Fruit fly (Drosophila melanogaster) whole organism, embryonic: ENCODE results near the gene CG9270.

ENCODE experiments used
- Abd-B ChIP-seq: fragments of 200-800 bp; sonication (Bioruptor generic); optimal IDR thresholded peaks from 2 replicates; lab custom pipeline; 2018; ENCODE audit warnings: missing biosample characterization, mild to moderate bottlenecking, missing genetic modification characterization, moderate library complexity
- Atf6 ChIP-seq: fragments of 200-800 bp; sonication (Bioruptor generic); IDR thresholded peaks from 2 replicates; pipeline ENCODE4 v1.3.6; 2022; ENCODE audit warnings: missing biosample characterization, missing genetic modification characterization
- CG11504 ChIP-seq: fragments of 200-800 bp; sonication (Bioruptor generic); optimal IDR thresholded peaks from 3 replicates; lab custom pipeline; 2019; ENCODE audit warnings: missing biosample characterization, mild to moderate bottlenecking, missing genetic modification characterization, moderate library complexity
- CG11695 ChIP-seq: fragments of 200-800 bp; sonication (Bioruptor generic); IDR thresholded peaks from 3 replicates; pipeline ENCODE4 v1.3.6; 2022; ENCODE audit warnings: missing biosample characterization, missing genetic modification characterization
- CG12236 ChIP-seq: fragments of 200-800 bp; sonication (Bioruptor generic); optimal IDR thresholded peaks from 2 replicates; lab custom pipeline; 2016; ENCODE audit warnings: missing biosample characterization, missing genetic modification characterization
- CG13287 ChIP-seq: fragments of 200-800 bp; sonication (Bioruptor generic); IDR thresholded peaks from 2 replicates; pipeline ENCODE4 v1.3.6; 2022; ENCODE audit warnings: missing biosample characterization, missing genetic modification characterization; ENCODE audit not compliant: partially characterized antibody
- CG13424 ChIP-seq: fragments of 200-800 bp; sonication (Bioruptor generic); optimal IDR thresholded peaks from 2 replicates; lab custom pipeline; 2019; ENCODE audit warnings: missing biosample characterization, mild to moderate bottlenecking, missing genetic modification characterization, moderate library complexity
- CG13624 ChIP-seq: fragments of 200-800 bp; sonication (Bioruptor generic); optimal IDR thresholded peaks from 2 replicates; lab custom pipeline; 2016; ENCODE audit warnings: missing biosample characterization, missing genetic modification characterization
- CG14014 ChIP-seq: fragments of 200-800 bp; sonication (Bioruptor generic); IDR thresholded peaks from 2 replicates; pipeline ENCODE4 v1.3.6; 2022; ENCODE audit warnings: missing biosample characterization, missing genetic modification characterization
- CG16863 ChIP-seq: fragments of 200-800 bp; sonication (Bioruptor generic); optimal IDR thresholded peaks from 3 replicates; lab custom pipeline; 2016; ENCODE audit warnings: missing biosample characterization, missing genetic modification characterization
- CG18011 ChIP-seq: fragments of 200-800 bp; sonication (Bioruptor generic); optimal IDR thresholded peaks from 2 replicates; lab custom pipeline; 2017; ENCODE audit warnings: missing biosample characterization, missing genetic modification characterization, mild to moderate bottlenecking, moderate library complexity, missing genotype
- CG18619 ChIP-seq: fragments of 200-800 bp; sonication (Bioruptor generic); optimal IDR thresholded peaks from 3 replicates; lab custom pipeline; 2017; ENCODE audit warnings: missing biosample characterization, mild to moderate bottlenecking, missing genetic modification characterization
- CG31388 ChIP-seq: fragments of 200-800 bp; sonication (Bioruptor generic); optimal IDR thresholded peaks from 2 replicates; lab custom pipeline; 2016; ENCODE audit warnings: missing biosample characterization, missing genetic modification characterization
- CG31441 ChIP-seq: fragments of 200-800 bp; sonication (Bioruptor generic); IDR thresholded peaks from 2 replicates; pipeline ENCODE4 v1.3.6; 2022; ENCODE audit warnings: missing biosample characterization, missing genetic modification characterization
- CG3163 ChIP-seq: fragments of 200-800 bp; sonication (Bioruptor generic); optimal IDR thresholded peaks from 3 replicates; lab custom pipeline; 2016; ENCODE audit warnings: missing biosample characterization, missing genetic modification characterization
- CG34224 ChIP-seq: fragments of 200-800 bp; sonication (Bioruptor generic); IDR thresholded peaks from 3 replicates; pipeline ENCODE4 v1.3.6; 2022; ENCODE audit warnings: missing biosample characterization, missing genetic modification characterization; ENCODE audit not compliant: partially characterized antibody
- CG42726 ChIP-seq: fragments of 200-800 bp; sonication (Bioruptor generic); IDR thresholded peaks from 2 replicates; pipeline ENCODE4 v1.3.6; 2022; ENCODE audit warnings: missing biosample characterization, missing genetic modification characterization; ENCODE audit not compliant: partially characterized antibody
- CG4282 ChIP-seq: fragments of 200-800 bp; sonication (Bioruptor generic); optimal IDR thresholded peaks from 2 replicates; lab custom pipeline; 2016; ENCODE audit warnings: missing biosample characterization, missing genetic modification characterization
- CG4404 ChIP-seq: fragments of 200-800 bp; sonication (Bioruptor generic); IDR thresholded peaks from 2 replicates; pipeline ENCODE4 v1.3.6; 2022; ENCODE audit warnings: missing biosample characterization, missing genetic modification characterization
- CG4424 ChIP-seq: fragments of 200-800 bp; sonication (Bioruptor generic); optimal IDR thresholded peaks from 3 replicates; lab custom pipeline; 2016; ENCODE audit warnings: missing biosample characterization, missing genetic modification characterization
- CG6254 ChIP-seq: fragments of 200-800 bp; sonication (Bioruptor generic); optimal IDR thresholded peaks from 3 replicates; lab custom pipeline; 2017; ENCODE audit warnings: mild to moderate bottlenecking, missing biosample characterization, missing genetic modification reagents, missing genetic modification characterization
- CG6654 ChIP-seq: fragments of 200-800 bp; sonication (Bioruptor generic); optimal IDR thresholded peaks from 2 replicates; lab custom pipeline; 2017; ENCODE audit warnings: missing biosample characterization, mild to moderate bottlenecking, missing genetic modification characterization
- CG7745 ChIP-seq: fragments of 200-800 bp; sonication (Bioruptor generic); optimal IDR thresholded peaks from 2 replicates; lab custom pipeline; 2018; ENCODE audit warnings: missing biosample characterization, mild to moderate bottlenecking, missing genetic modification characterization, moderate library complexity
- CG9609 ChIP-seq: fragments of 200-800 bp; sonication (Bioruptor generic); optimal IDR thresholded peaks from 3 replicates; lab custom pipeline; 2016; ENCODE audit warnings: missing biosample characterization, missing genetic modification characterization
- D ChIP-seq, 2 experiments: fragments of 200-800 bp in 1 of 2; fragments of >200 bp in 1 of 2; sonication (Bioruptor generic) in 1 of 2; optimal IDR thresholded peaks; 2 replicates in 1 of 2; 3 replicates in 1 of 2; lab custom pipeline; 2017; ENCODE audit warnings: mild to moderate bottlenecking in 1 of 2, missing biosample characterization in 1 of 2, missing genetic modification characterization in 1 of 2, missing genetic modification reagents in 1 of 2
- D19B ChIP-seq: fragments of 200-800 bp; sonication (Bioruptor generic); optimal IDR thresholded peaks from 2 replicates; lab custom pipeline; 2017; ENCODE audit warnings: missing biosample characterization, mild to moderate bottlenecking, missing genetic modification characterization
- Ets65A ChIP-seq: fragments of 200-800 bp; sonication (Bioruptor generic); peaks from one replicate; lab custom pipeline; 2016; ENCODE audit warnings: missing biosample characterization, missing genetic modification characterization
- Sin3A ChIP-seq: fragments of >200 bp; optimal IDR thresholded peaks from 2 replicates; lab custom pipeline; 2018
- Sox102F ChIP-seq: fragments of 200-800 bp; sonication (Bioruptor generic); optimal IDR thresholded peaks from 2 replicates; lab custom pipeline; 2018; ENCODE audit warnings: missing biosample characterization, mild to moderate bottlenecking, missing genetic modification characterization, moderate library complexity
- Tbp ChIP-seq: fragments of >200 bp; optimal IDR thresholded peaks from 2 replicates; lab custom pipeline; 2018; ENCODE audit warnings: missing biosample characterization, missing genetic modification characterization
- bowl ChIP-seq: fragments of 200-800 bp; sonication (Bioruptor generic); IDR thresholded peaks from 2 replicates; pipeline ENCODE4 v1.3.6; 2022; ENCODE audit warnings: missing biosample characterization, missing genetic modification characterization
- cg ChIP-seq: fragments of 200-800 bp; sonication (Bioruptor generic); optimal IDR thresholded peaks from 3 replicates; lab custom pipeline; 2019; ENCODE audit warnings: missing biosample characterization, mild to moderate bottlenecking, missing genetic modification characterization, moderate library complexity
- chif ChIP-seq, 2 experiments: fragments of 200-800 bp; sonication (Bioruptor generic); optimal IDR thresholded peaks; 3 replicates each; lab custom pipeline; 2016; ENCODE audit warnings: missing biosample characterization in 2 of 2, missing genetic modification characterization in 2 of 2
- crol ChIP-seq: fragments of 200-800 bp; sonication (Bioruptor generic); IDR thresholded peaks from 2 replicates; pipeline ENCODE4 v1.3.6; 2022; ENCODE audit warnings: missing biosample characterization, missing genetic modification characterization
- en ChIP-seq: fragments of 200-800 bp; sonication (Bioruptor generic); optimal IDR thresholded peaks from 2 replicates; lab custom pipeline; 2016; ENCODE audit warnings: missing biosample characterization, missing genetic modification characterization
- fd3F ChIP-seq: fragments of 200-800 bp; sonication (Bioruptor generic); optimal IDR thresholded peaks from 2 replicates; lab custom pipeline; 2018; ENCODE audit warnings: missing biosample characterization, mild to moderate bottlenecking, missing genetic modification characterization, moderate library complexity
- gce ChIP-seq: fragments of 200-800 bp; sonication (Bioruptor generic); IDR thresholded peaks from 3 replicates; pipeline ENCODE4 v1.3.6; 2022; ENCODE audit warnings: missing biosample characterization, missing genetic modification characterization
- grn ChIP-seq: fragments of 200-800 bp; sonication (Bioruptor generic); optimal IDR thresholded peaks from 3 replicates; lab custom pipeline; 2017; ENCODE audit warnings: missing biosample characterization, missing genetic modification characterization
- gsb ChIP-seq: fragments of 200-800 bp; sonication (Bioruptor generic); IDR thresholded peaks from 2 replicates; pipeline ENCODE4 v1.3.6; 2022; ENCODE audit warnings: missing biosample characterization, missing genetic modification characterization
- insv ChIP-seq, 2 experiments: fragments of 200-800 bp; sonication (Bioruptor generic); optimal IDR thresholded peaks; 3 replicates each; lab custom pipeline; 2016 to 2018; ENCODE audit warnings: missing biosample characterization in 2 of 2, missing genetic modification characterization in 2 of 2
- luna ChIP-seq: fragments of 200-800 bp; sonication (Bioruptor generic); optimal IDR thresholded peaks from 2 replicates; lab custom pipeline; 2016; ENCODE audit warnings: missing biosample characterization, missing genetic modification characterization
- nmo ChIP-seq: fragments of 200-800 bp; sonication (Bioruptor generic); optimal IDR thresholded peaks from 2 replicates; lab custom pipeline; 2018; ENCODE audit warnings: missing biosample characterization, mild to moderate bottlenecking, missing genetic modification characterization, moderate library complexity
- p53 ChIP-seq: fragments of 200-800 bp; sonication (Bioruptor generic); optimal IDR thresholded peaks from 2 replicates; lab custom pipeline; 2016; ENCODE audit warnings: missing biosample characterization, missing genetic modification characterization
- prd ChIP-seq, 3 experiments: fragments of >200 bp in 2 of 3; fragments of 200-800 bp in 1 of 3; sonication (Bioruptor generic) in 1 of 3; optimal IDR thresholded peaks in 2 of 3; IDR thresholded peaks in 1 of 3; 2 replicates in 2 of 3; 3 replicates in 1 of 3; pipeline versions ENCODE4 v1.3.6 to Lab custom; 2017 to 2022; ENCODE audit warnings: missing biosample characterization in 1 of 3, missing genetic modification characterization in 1 of 3
- sc ChIP-seq, 3 experiments: fragments of >200 bp in 2 of 3; fragments of 200-800 bp in 1 of 3; sonication (Bioruptor generic) in 1 of 3; optimal IDR thresholded peaks; 2 replicates in 2 of 3; 3 replicates in 1 of 3; lab custom pipeline; 2017; ENCODE audit warnings: mild to moderate bottlenecking in 1 of 3, missing biosample characterization in 1 of 3, missing genetic modification characterization in 1 of 3, missing genetic modification reagents in 1 of 3
- sens ChIP-seq: fragments of 200-800 bp; sonication (Bioruptor generic); peaks from one replicate; lab custom pipeline; 2016; ENCODE audit warnings: missing biosample characterization, missing genetic modification characterization
- slp2 ChIP-seq: fragments of 200-800 bp; sonication (Bioruptor generic); optimal IDR thresholded peaks from 2 replicates; lab custom pipeline; 2016; ENCODE audit warnings: missing biosample characterization, missing genetic modification characterization
- trem ChIP-seq: fragments of 200-800 bp; optimal IDR thresholded peaks from 3 replicates; lab custom pipeline; 2019; ENCODE audit warnings: missing biosample characterization, mild to moderate bottlenecking, missing genetic modification characterization, moderate library complexity
- vfl ChIP-seq: fragments of 200-800 bp; sonication (Bioruptor generic); optimal IDR thresholded peaks from 2 replicates; lab custom pipeline; 2016; ENCODE audit warnings: missing biosample characterization, missing genetic modification characterization

Gene CG9270

DNA sequence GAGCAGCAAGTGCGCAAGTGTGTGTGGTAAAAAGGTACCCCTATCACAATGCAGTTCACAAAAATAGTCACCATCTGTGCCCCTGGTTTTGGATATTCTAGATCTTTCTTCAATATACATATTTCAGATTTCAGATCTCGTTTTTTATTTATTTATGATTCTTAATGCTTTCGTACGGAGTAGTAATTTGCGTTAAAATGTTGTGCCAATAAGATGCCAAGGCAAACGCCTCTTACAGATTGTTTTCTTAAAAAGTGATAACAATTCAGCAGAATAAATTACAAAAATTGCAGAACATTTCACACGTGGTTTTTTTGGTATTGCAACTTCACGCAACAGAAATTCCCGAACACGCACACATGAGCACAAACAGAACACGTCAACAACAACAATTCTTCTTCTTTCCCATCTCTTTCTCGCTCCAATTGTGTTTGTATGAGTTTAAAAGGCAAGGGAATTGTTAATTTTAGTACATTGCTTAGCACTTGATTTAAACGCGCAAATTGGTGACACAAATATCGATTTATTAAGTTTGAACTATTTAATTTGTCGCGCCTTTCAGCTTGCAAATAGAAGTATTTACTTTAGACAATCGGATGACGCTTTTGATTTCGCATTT is 15.7 kb downstream of the CG9270 start (continued):
- TF ChIP-seq nmo (GFP tag; lab: Kevin White, UChicago) (peak; percentile 66), chif (GFP tag; optimal IDR thresholded peaks at IDR 0.05; lab: Kevin White, UChicago) (peak; percentile 65 to 68), CG13424 (tag; lab: Kevin White, UChicago) (peak; percentile 76), CG3163 (GFP tag; lab: Kevin White, UChicago) (peak; percentile 61), CG34224 (GFP tag; lab: Robert Waterston, UW) (no peak), CG4424 (GFP tag; lab: Kevin White, UChicago) (no peak), p53 (GFP tag; lab: Kevin White, UChicago) (peak; percentile 29), luna (GFP tag; lab: Kevin White, UChicago) (peak; percentile 18), gce (GFP tag; lab: Robert Waterston, UW) (no peak), CG13624 (GFP tag; lab: Kevin White, UChicago) (peak; percentile 73), CG14014 (GFP tag; lab: Robert Waterston, UW) (peak; percentile 75), CG11504 (tag; lab: Kevin White, UChicago) (no peak), CG31441 (GFP tag; lab: Robert Waterston, UW) (no peak), sc (optimal IDR thresholded peaks at IDR 0.05; lab: Kevin White, UChicago) (no peak), sc (GFP tag; optimal IDR thresholded peaks at IDR 0.05; lab: Kevin White, UChicago) (no peak), fd3F (peak; percentile 53), CG11695 (GFP tag; lab: Robert Waterston, UW) (peak; percentile 58; the same call in 2 of the 3 replicates), Tbp (GFP tag; lab: Kevin White, UChicago) (no peak), CG42726 (no peak), CG6254 (GFP tag; lab: Kevin White, UChicago) (peak; percentile 56), insv (GFP tag; optimal IDR thresholded peaks at IDR 0.05; lab: Kevin White, UChicago) (peak; percentile 24 to 31), Abd-B (GFP tag; lab: Kevin White, UChicago) (peak; percentile 13), Sox102F (GFP tag; lab: Kevin White, UChicago) (peak; percentile 78), CG31388 (GFP tag; lab: Kevin White, UChicago) (no peak), bowl (GFP tag; lab: Robert Waterston, UW) (no peak), prd (optimal IDR thresholded peaks at IDR 0.05; lab: Kevin White, UChicago) (no peak), prd (GFP tag; IDR thresholded peaks at IDR 0.05; lab: Robert Waterston, UW) (no peak), CG6654 (no peak), trem (tag; lab: Kevin White, UChicago) (peak; percentile 9), grn (peak; percentile 35), CG12236 (GFP tag; lab: Kevin White, UChicago) (peak; percentile 27), CG16863 (GFP tag; lab: Kevin White, UChicago) (peak; percentile 79), CG9609 (GFP tag; lab: Kevin White, UChicago) (peak; percentile 43), en (GFP tag; lab: Kevin White, UChicago) (peak; percentile 61), crol (no peak), sens (GFP tag; lab: Kevin White, UChicago) (peak; percentile 92), Sin3A (no peak), Ets65A (GFP tag; lab: Kevin White, UChicago) (peak; percentile 85), gsb (GFP tag; lab: Robert Waterston, UW) (no peak), CG4282 (GFP tag; lab: Kevin White, UChicago) (no peak), D19B (GFP tag; lab: Kevin White, UChicago) (no peak), Atf6 (GFP tag; lab: Robert Waterston, UW) (peak; percentile 79), CG18619 (GFP tag; lab: Kevin White, UChicago) (peak; percentile 65), CG18011 (GFP tag; lab: Kevin White, UChicago) (peak; percentile 12), CG7745 (tag; lab: Kevin White, UChicago) (no peak), cg (peak; percentile 88), slp2 (GFP tag; lab: Kevin White, UChicago) (peak; percentile 45), CG4404 (GFP tag; lab: Robert Waterston, UW) (no peak), CG13287 (GFP tag; lab: Robert Waterston, UW) (no peak), vfl (GFP tag; lab: Kevin White, UChicago) (no peak), D (optimal IDR thresholded peaks at IDR 0.05; lab: Kevin White, UChicago) (no peak), D (GFP tag; optimal IDR thresholded peaks at IDR 0.05; lab: Kevin White, UChicago) (no peak)
